Fruit fly (Drosophila melanogaster): ENCODE measurements around the gene Pcp.

Gene Pcp

dm6 chr2L:7026988-7027908 is 5.8 kb downstream of the Pcp start, which contains the start of the genes CG31908 and MME1:
Gene CG31908, minus strand, starts transcription at chr2L:7027389.
Gene MME1, plus strand, starts transcription at chr2L:7027526.
- TF ChIP-seq insv (optimal IDR thresholded peaks at IDR 0.05) = no peak
- TF ChIP-seq Sin3A (optimal IDR thresholded peaks at IDR 0.05) = no peak
- TF ChIP-seq h (optimal IDR thresholded peaks at IDR 0.05) = no peak
- TF ChIP-seq Myc (optimal IDR thresholded peaks at IDR 0.05) = no peak
- TF ChIP-seq ttk (optimal IDR thresholded peaks at IDR 0.05) = no peak
- no peak for TF ChIP-seq psq (optimal IDR thresholded peaks at IDR 0.05)

dm6 chr2L:7028440-7028839 is 7.0 kb downstream of the Pcp start:
- TF ChIP-seq h (optimal IDR thresholded peaks at IDR 0.05) (no peak), insv (optimal IDR thresholded peaks at IDR 0.05) (no peak), psq (optimal IDR thresholded peaks at IDR 0.05) (no peak), Sin3A (optimal IDR thresholded peaks at IDR 0.05) (no peak), ttk (optimal IDR thresholded peaks at IDR 0.05) (no peak), Myc (optimal IDR thresholded peaks at IDR 0.05) (no peak)

dm6 chr2L:7028990-7029389 is 7.5 kb downstream of the Pcp start:
- no peak for TF ChIP-seq Sin3A (optimal IDR thresholded peaks at IDR 0.05)
- TF ChIP-seq insv (optimal IDR thresholded peaks at IDR 0.05) = peak; percentile 92
- TF ChIP-seq h (optimal IDR thresholded peaks at IDR 0.05) = no peak

dm6 chr2L:7032517-7032951 is 11.1 kb downstream of the Pcp start, which contains the start of the genes Rab30 and Caper:
Gene Rab30, minus strand, starts transcription at chr2L:7032606.
Gene Caper, plus strand, starts transcription at chr2L:7032721.
- TF ChIP-seq Myc (optimal IDR thresholded peaks at IDR 0.05) (no peak), insv (optimal IDR thresholded peaks at IDR 0.05) (no peak), Sin3A (optimal IDR thresholded peaks at IDR 0.05) (no peak), psq (optimal IDR thresholded peaks at IDR 0.05) (no peak), ttk (optimal IDR thresholded peaks at IDR 0.05) (no peak), h (optimal IDR thresholded peaks at IDR 0.05) (no peak)

dm6 chr2L:7033100-7033675 is 11.7 kb downstream of the Pcp start:
- TF ChIP-seq h (optimal IDR thresholded peaks at IDR 0.05) = no peak
- no peak for TF ChIP-seq Myc (optimal IDR thresholded peaks at IDR 0.05)
- TF ChIP-seq Sin3A (optimal IDR thresholded peaks at IDR 0.05) = no peak
- TF ChIP-seq ttk (optimal IDR thresholded peaks at IDR 0.05) = no peak
- no peak for TF ChIP-seq insv (optimal IDR thresholded peaks at IDR 0.05)
- TF ChIP-seq psq (optimal IDR thresholded peaks at IDR 0.05) = no peak

dm6 chr2L:7037773-7038327 is 16.4 kb downstream of the Pcp start, which contains the start of gene milt:
Gene milt, plus strand, starts transcription at chr2L:7037823.
- TF ChIP-seq h (optimal IDR thresholded peaks at IDR 0.05) (no peak), Myc (optimal IDR thresholded peaks at IDR 0.05) (no peak), insv (optimal IDR thresholded peaks at IDR 0.05) (no peak), Sin3A (optimal IDR thresholded peaks at IDR 0.05) (no peak), psq (optimal IDR thresholded peaks at IDR 0.05) (no peak), ttk (optimal IDR thresholded peaks at IDR 0.05) (no peak)

- no peak for TF ChIP-seq insv (optimal IDR thresholded peaks at IDR 0.05)
These were observed 17.2 kb downstream of the Pcp start for dm6 chr2L:7038404-7039341.

dm6 chr2L:7039342-7039684 is 17.8 kb downstream of the Pcp start:
- TF ChIP-seq Myc (optimal IDR thresholded peaks at IDR 0.05) (no peak), insv (optimal IDR thresholded peaks at IDR 0.05) (no peak), h (optimal IDR thresholded peaks at IDR 0.05) (no peak), ttk (optimal IDR thresholded peaks at IDR 0.05) (no peak), Sin3A (optimal IDR thresholded peaks at IDR 0.05) (no peak), psq (optimal IDR thresholded peaks at IDR 0.05) (no peak)

- no peak for TF ChIP-seq psq (optimal IDR thresholded peaks at IDR 0.05)
- TF ChIP-seq h (optimal IDR thresholded peaks at IDR 0.05) = no peak
- no peak for TF ChIP-seq Myc (optimal IDR thresholded peaks at IDR 0.05)
- no peak for TF ChIP-seq ttk (optimal IDR thresholded peaks at IDR 0.05)
- no peak for TF ChIP-seq Sin3A (optimal IDR thresholded peaks at IDR 0.05)
- TF ChIP-seq insv (optimal IDR thresholded peaks at IDR 0.05) = no peak
These were observed 20.8 kb downstream of the Pcp start for dm6 chr2L:7042150-7042811.

dm6 chr2L:7043039-7043905 is 21.8 kb downstream of the Pcp start:
- TF ChIP-seq h (optimal IDR thresholded peaks at IDR 0.05) (no peak), insv (optimal IDR thresholded peaks at IDR 0.05) (no peak), Sin3A (optimal IDR thresholded peaks at IDR 0.05) (no peak), psq (optimal IDR thresholded peaks at IDR 0.05) (no peak), ttk (optimal IDR thresholded peaks at IDR 0.05) (no peak), Myc (optimal IDR thresholded peaks at IDR 0.05) (no peak)

Measured in Kc167 (cell line).